Fruit fly (Drosophila melanogaster) whole organism, prepupa: Measurements from ENCODE around the gene Snmp2.

Experiments used
- CG11762 ChIP-seq: fragments of 200-800 bp; sonication (Bioruptor generic); optimal IDR thresholded peaks from 3 replicates; lab custom pipeline; 2016; ENCODE audit warnings: missing biosample characterization, missing genetic modification characterization; ENCODE audit not compliant: insufficient read depth
- CG15336 ChIP-seq: fragments of 200-800 bp; sonication (Bioruptor generic); IDR thresholded peaks from 2 replicates; pipeline ENCODE4 v1.3.6; 2022; ENCODE audit warnings: missing biosample characterization, missing genetic modification characterization
- CG1621 ChIP-seq: fragments of 200-800 bp; sonication (Bioruptor generic); optimal IDR thresholded peaks from 3 replicates; lab custom pipeline; 2018; ENCODE audit warnings: missing biosample characterization, mild to moderate bottlenecking, missing genetic modification characterization
- CG16779 ChIP-seq: fragments of 200-800 bp; sonication (Bioruptor generic); optimal IDR thresholded peaks from 3 replicates; lab custom pipeline; 2017; ENCODE audit warnings: missing biosample characterization, mild to moderate bottlenecking, missing genetic modification characterization
- CG3032 ChIP-seq: fragments of 200-800 bp; optimal IDR thresholded peaks from 2 replicates; lab custom pipeline; 2019; ENCODE audit warnings: missing biosample characterization, mild to moderate bottlenecking, missing genetic modification characterization, moderate library complexity
- CG34406 ChIP-seq: fragments of 200-800 bp; sonication (Bioruptor generic); optimal IDR thresholded peaks from 3 replicates; lab custom pipeline; 2016; ENCODE audit warnings: missing biosample characterization, missing genetic modification characterization
- CG4318 ChIP-seq: fragments of 200-800 bp; sonication (Bioruptor generic); optimal IDR thresholded peaks from 3 replicates; lab custom pipeline; 2017; ENCODE audit warnings: missing biosample characterization, mild to moderate bottlenecking, missing genetic modification characterization
- CG6792 ChIP-seq: fragments of 200-800 bp; sonication (Bioruptor generic); optimal IDR thresholded peaks from 3 replicates; lab custom pipeline; 2016; ENCODE audit warnings: missing biosample characterization, missing genetic modification characterization
- CG9139 ChIP-seq: fragments of 200-800 bp; sonication (Bioruptor generic); optimal IDR thresholded peaks from 3 replicates; lab custom pipeline; 2017; ENCODE audit warnings: missing biosample characterization, mild to moderate bottlenecking, missing genetic modification characterization
- Ets21C ChIP-seq: fragments of 200-800 bp; sonication (Bioruptor generic); optimal IDR thresholded peaks from 3 replicates; lab custom pipeline; 2016; ENCODE audit warnings: missing biosample characterization, missing genetic modification characterization
- Gug ChIP-seq: fragments of 200-800 bp; sonication (Bioruptor generic); IDR thresholded peaks from 2 replicates; pipeline ENCODE4 v1.3.6; 2022; ENCODE audit warnings: missing biosample characterization, missing genetic modification characterization
- Lpt ChIP-seq: fragments of 200-800 bp; sonication (Bioruptor generic); optimal IDR thresholded peaks from 3 replicates; lab custom pipeline; 2016; ENCODE audit warnings: missing biosample characterization, missing genetic modification characterization
- achi ChIP-seq: fragments of 200-800 bp; sonication (Bioruptor generic); optimal IDR thresholded peaks from 3 replicates; lab custom pipeline; 2016; ENCODE audit warnings: missing biosample characterization, missing genetic modification characterization
- acj6 ChIP-seq: fragments of 200-800 bp; sonication (Bioruptor generic); optimal IDR thresholded peaks from 3 replicates; lab custom pipeline; 2016; ENCODE audit warnings: missing biosample characterization, missing genetic modification characterization
- dac ChIP-seq: fragments of 200-800 bp; sonication (Bioruptor generic); optimal IDR thresholded peaks from 2 replicates; lab custom pipeline; 2017; ENCODE audit warnings: missing biosample characterization, mild to moderate bottlenecking, missing genetic modification characterization
- dsx ChIP-seq: fragments of 200-800 bp; optimal IDR thresholded peaks from 3 replicates; lab custom pipeline; 2019; ENCODE audit warnings: missing biosample characterization, mild to moderate bottlenecking, missing genetic modification characterization, moderate library complexity; ENCODE audit not compliant: poor library complexity, severe bottlenecking
- eg ChIP-seq: fragments of 200-800 bp; sonication (Bioruptor generic); IDR thresholded peaks from 3 replicates; pipeline ENCODE4 v1.3.6; 2022; ENCODE audit warnings: missing biosample characterization, missing genetic modification characterization
- fd59A ChIP-seq: fragments of 200-800 bp; sonication (Bioruptor generic); optimal IDR thresholded peaks from 2 replicates; lab custom pipeline; 2017; ENCODE audit warnings: missing biosample characterization, mild to moderate bottlenecking, missing genetic modification characterization, missing genetic modification reagents
- fkh ChIP-seq: fragments of 200-800 bp; sonication (Bioruptor generic); optimal IDR thresholded peaks from 3 replicates; lab custom pipeline; 2017; ENCODE audit warnings: missing biosample characterization, mild to moderate bottlenecking, missing genetic modification characterization, moderate library complexity
- lz ChIP-seq: fragments of 200-800 bp; sonication (Bioruptor generic); optimal IDR thresholded peaks from 3 replicates; lab custom pipeline; 2016; ENCODE audit warnings: missing biosample characterization, missing genetic modification characterization
- ss ChIP-seq, 2 experiments: fragments of 200-800 bp; sonication (Bioruptor generic); optimal IDR thresholded peaks; 2 replicates in 1 of 2; 3 replicates in 1 of 2; lab custom pipeline; 2017 to 2018; ENCODE audit warnings: mild to moderate bottlenecking in 2 of 2, missing biosample characterization in 2 of 2, missing genetic modification characterization in 2 of 2, moderate library complexity in 1 of 2

Gene Snmp2

DNA sequence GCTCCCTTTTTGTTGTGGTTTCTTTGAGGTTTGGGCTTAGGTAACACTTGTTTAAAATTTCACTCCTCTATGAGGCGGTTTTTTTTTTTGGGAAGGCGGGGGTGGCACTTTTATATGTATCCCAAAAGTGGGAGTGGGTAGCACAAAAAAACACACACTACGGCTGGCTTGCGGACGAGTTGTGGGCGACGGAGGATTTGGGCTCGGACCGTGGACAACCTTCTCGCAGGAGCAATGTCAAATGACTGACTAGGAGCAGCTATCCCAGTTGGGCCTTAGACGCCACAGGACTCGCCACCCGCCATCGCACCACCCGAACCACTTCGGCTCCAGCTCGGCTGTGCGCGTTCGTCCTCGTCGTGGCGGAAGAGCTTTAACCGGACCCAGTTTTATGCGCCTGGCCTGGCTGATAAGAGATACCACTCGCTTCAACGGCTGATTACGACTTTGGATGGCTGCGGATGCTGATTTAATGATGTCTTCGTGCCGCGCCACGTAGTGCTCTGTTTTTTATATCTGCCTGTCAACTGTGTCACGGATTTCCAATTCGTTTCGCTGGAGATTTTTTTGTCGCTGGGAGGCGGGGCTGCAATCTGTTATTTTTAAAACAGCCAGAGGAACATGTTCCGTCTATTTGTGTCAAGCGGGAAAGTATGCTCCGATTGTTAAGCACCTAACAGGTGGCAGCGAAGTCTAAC is 24.8 kb downstream of the Snmp2 start, which contains the start of gene Ank2:
Gene Ank2 (minus strand): TSS at position 533 of the 698 bp plus-strand sequence.
- TF ChIP-seq Ets21C (GFP tag; lab: Kevin White, UChicago) (no peak), eg (0 out of 3 replicates have a peak, but pooled peaks have one; percentile 11)
- TF ChIP-seq, all 60 proteins: peak for 1

DNA sequence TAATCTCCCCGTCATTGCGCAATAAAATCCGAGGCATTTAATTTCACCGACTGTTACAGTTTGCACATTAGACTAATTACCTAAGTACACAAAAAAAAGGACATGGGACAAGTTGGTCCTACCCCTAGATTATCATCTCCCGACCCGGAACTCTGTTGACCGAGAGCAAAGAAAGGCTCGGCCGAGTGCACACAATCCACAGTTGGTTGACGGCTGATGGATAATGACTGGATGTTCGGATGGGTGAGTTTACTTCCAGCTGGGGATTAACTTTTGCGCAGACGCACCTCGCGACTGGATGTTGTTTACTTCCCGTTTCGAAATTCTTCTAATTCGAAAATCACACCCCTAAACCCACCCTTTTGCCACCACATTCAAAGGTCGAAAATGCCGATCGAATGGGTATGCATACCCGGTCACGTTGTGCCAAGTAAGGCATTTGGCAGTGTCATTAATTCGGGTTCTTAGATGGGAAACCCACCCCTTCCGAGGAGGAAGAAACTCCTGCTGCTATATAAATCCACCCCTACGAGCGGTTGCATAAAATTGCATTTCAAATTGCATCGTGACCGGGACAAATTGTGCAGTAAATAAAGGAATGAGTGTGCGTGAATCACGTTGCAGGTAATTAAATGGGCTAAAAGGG is 28.4 kb downstream of the Snmp2 start:
- peak in 1 of 2 experiments; percentile 19 for TF ChIP-seq ss (GFP tag; optimal IDR thresholded peaks at IDR 0.05; lab: Kevin White, UChicago)
- TF ChIP-seq CG1621 (tag; lab: Kevin White, UChicago), result no peak
- peak; percentile 26 for TF ChIP-seq fkh (GFP tag; lab: Kevin White, UChicago)

DNA sequence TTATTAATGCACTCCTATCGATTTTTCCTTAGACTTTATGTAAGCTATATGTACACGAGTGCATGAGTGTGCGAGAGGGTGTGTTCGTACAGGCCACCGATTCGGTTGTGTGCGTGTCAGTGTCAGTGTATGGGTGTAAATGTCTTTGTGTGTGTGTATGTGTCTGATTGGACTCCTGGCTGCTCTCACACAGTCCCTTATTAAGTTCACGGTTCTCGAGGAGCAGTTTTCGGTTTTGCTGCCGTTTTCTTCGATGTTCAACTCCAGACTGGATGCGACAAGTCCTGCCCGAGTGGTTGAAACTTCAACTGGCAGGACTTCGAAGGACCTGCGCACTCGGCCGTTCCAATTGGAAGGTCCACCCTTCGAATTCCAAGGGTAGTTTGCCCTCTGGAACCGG is 29.5 kb downstream of the Snmp2 start:
- TF ChIP-seq acj6 (GFP tag; lab: Kevin White, UChicago), result no peak
- TF ChIP-seq CG11762 (GFP tag; lab: Kevin White, UChicago), result no peak
- no peak for TF ChIP-seq CG4318
- TF ChIP-seq ss (GFP tag; optimal IDR thresholded peaks at IDR 0.05; lab: Kevin White, UChicago), result no peak
- TF ChIP-seq fd59A (GFP tag; lab: Kevin White, UChicago), result no peak
- TF ChIP-seq CG1621 (tag; lab: Kevin White, UChicago), result no peak
- no peak for TF ChIP-seq achi (GFP tag; lab: Kevin White, UChicago)
- TF ChIP-seq CG34406 (GFP tag; lab: Kevin White, UChicago), result no peak
- no peak for TF ChIP-seq CG6792
- TF ChIP-seq, all 60 proteins: peak for 0

DNA sequence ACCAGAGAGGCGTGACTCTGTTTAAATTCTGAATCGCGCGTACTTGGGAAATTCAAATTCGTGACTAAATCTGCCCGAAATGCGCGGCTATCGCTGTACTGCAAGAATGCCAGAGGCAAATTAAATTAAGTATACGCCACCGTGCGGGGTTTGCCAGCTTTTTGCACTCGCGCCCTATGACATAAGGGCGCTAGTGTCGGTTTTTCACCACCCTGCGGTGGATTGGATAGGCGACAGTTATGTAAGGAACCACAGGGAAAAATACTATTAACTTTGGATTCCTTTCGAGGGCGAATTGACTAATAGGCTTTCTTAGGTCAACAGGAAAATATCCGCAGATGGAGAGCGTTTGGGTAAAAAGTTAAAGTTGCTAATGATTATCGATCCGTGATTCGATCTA is 47.3 kb downstream of the Snmp2 start, which contains the start of gene CG44195:
Gene CG44195 (minus strand): TSS at position 101 of the 400 bp plus-strand sequence.
- TF ChIP-seq lz (GFP tag; lab: Kevin White, UChicago) (no peak), CG9139 (GFP tag; lab: Kevin White, UChicago) (no peak), CG15336 (no peak), dac (GFP tag; lab: Kevin White, UChicago) (no peak), CG34406 (GFP tag; lab: Kevin White, UChicago) (no peak), Ets21C (GFP tag; lab: Kevin White, UChicago) (no peak), CG3032 (no peak), CG16779 (tag; lab: Kevin White, UChicago) (no peak), dsx (GFP tag; lab: Kevin White, UChicago) (no peak), Gug (GFP tag; lab: Robert Waterston, UW) (no peak), Lpt (GFP tag; lab: Kevin White, UChicago) (no peak), eg (no peak)
- TF ChIP-seq, all 60 proteins: peak for 0
